Fruit fly (Drosophila melanogaster): ENCODE measurements around the gene CG43394.

CG43394 gene

DNA sequence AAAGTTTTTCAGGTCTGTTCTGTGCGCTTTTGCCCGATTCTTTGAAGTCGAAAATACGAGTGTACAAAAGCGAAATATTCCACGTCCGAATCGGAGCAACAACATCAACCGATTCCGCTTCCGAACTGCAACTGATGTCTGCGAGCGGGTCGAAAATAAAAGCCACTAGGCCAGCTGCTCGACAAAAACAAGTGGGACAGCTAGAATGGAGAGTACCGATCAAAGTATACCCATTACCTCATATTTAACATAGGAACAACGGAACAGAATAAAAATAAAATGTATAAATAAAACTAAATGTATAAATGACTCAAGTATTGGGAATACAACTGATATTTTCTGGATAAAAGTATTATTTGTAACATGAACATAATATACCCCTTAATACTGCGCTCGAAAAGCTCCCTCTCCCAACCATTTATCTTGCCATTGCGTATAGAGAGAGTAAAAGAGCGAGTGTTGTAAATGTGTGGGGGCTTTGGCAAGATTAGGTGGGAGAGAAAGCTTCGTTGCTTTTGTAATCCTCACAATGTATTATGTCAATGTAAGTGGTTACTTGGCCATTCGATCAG, 59.5 kb downstream of the CG43394 start, which contains the start of gene SLC5A11 (continued):
- TF ChIP-seq CG12391 (tag; optimal IDR thresholded peaks at IDR 0.05) = peak; percentile 98
- TF ChIP-seq grau (tag; optimal IDR thresholded peaks at IDR 0.05) = peak; percentile 92
- peak; percentile 97 for TF ChIP-seq ERR (GFP tag; optimal IDR thresholded peaks at IDR 0.05)
- peak; percentile 94 for TF ChIP-seq klu (GFP tag; IDR thresholded peaks at IDR 0.05)
- TF ChIP-seq bsh (GFP tag; optimal IDR thresholded peaks at IDR 0.05) = peak; percentile 95 to 100
- peak; percentile 87 for TF ChIP-seq Chrac-16 (GFP tag; optimal IDR thresholded peaks at IDR 0.05)
- TF ChIP-seq CG10431 (GFP tag; optimal IDR thresholded peaks at IDR 0.05) = peak; percentile 67
- TF ChIP-seq Antp (GFP tag; optimal IDR thresholded peaks at IDR 0.05) = peak; percentile 64
- peak; percentile 94; the same call in 1 of the 2 replicates for TF ChIP-seq CG31441 (GFP tag; IDR thresholded peaks at IDR 0.05)
- TF ChIP-seq amos (GFP tag; IDR thresholded peaks at IDR 0.05; ENCODE audit: partially characterized antibody) = no peak; the same call in 1 of the 2 replicates
- peak; percentile 82 for TF ChIP-seq CG8359 (GFP tag; optimal IDR thresholded peaks at IDR 0.05; ENCODE audit: borderline replicate concordance)
- peak; percentile 82 for TF ChIP-seq kay (GFP tag; optimal IDR thresholded peaks at IDR 0.05)
- TF ChIP-seq tap (tag; optimal IDR thresholded peaks at IDR 0.05) = peak; percentile 95
- peak; percentile 80 for TF ChIP-seq Neu2 (GFP tag; optimal IDR thresholded peaks at IDR 0.05; ENCODE audit: borderline replicate concordance)
- peak; percentile 95 for TF ChIP-seq ase (GFP tag; IDR thresholded peaks at IDR 0.05)
- TF ChIP-seq slp2 (GFP tag; optimal IDR thresholded peaks at IDR 0.05) = peak; percentile 61
- TF ChIP-seq CG18476 (GFP tag; optimal IDR thresholded peaks at IDR 0.05) = peak; percentile 99
- peak; percentile 96 for TF ChIP-seq trh (GFP tag; optimal IDR thresholded peaks at IDR 0.05)
- TF ChIP-seq YL-1 (GFP tag; optimal IDR thresholded peaks at IDR 0.05) = peak; percentile 98
- peak; percentile 89 for TF ChIP-seq sqz (GFP tag; optimal IDR thresholded peaks at IDR 0.05)
- TF ChIP-seq zfh1 (GFP tag; IDR thresholded peaks at IDR 0.05) = peak; percentile 94
- peak; percentile 45 for TF ChIP-seq bigmax (GFP tag; optimal IDR thresholded peaks at IDR 0.05)
- peak; percentile 63; the same call in 1 of the 2 replicates for TF ChIP-seq MBD-R2 (GFP tag; IDR thresholded peaks at IDR 0.05)
- TF ChIP-seq toy (GFP tag; IDR thresholded peaks at IDR 0.05) = peak; percentile 94
- TF ChIP-seq gsb-n (tag; optimal IDR thresholded peaks at IDR 0.05) = peak; percentile 78
- peak; percentile 61 for TF ChIP-seq Elba2 (GFP tag; optimal IDR thresholded peaks at IDR 0.05)
- TF ChIP-seq stc (GFP tag; IDR thresholded peaks at IDR 0.05) = peak; percentile 98
- peak; percentile 96 for TF ChIP-seq gcm (GFP tag; optimal IDR thresholded peaks at IDR 0.05)
- TF ChIP-seq luna (GFP tag; optimal IDR thresholded peaks at IDR 0.05) = peak; percentile 14
- TF ChIP-seq ftz-f1 (GFP tag; optimal IDR thresholded peaks at IDR 0.05) = no peak
- TF ChIP-seq gro (GFP tag; optimal IDR thresholded peaks at IDR 0.05) = peak; percentile 99
- TF ChIP-seq CG2116 (GFP tag; optimal IDR thresholded peaks at IDR 0.05) = peak; percentile 62
- peak; percentile 78 for TF ChIP-seq pnt (GFP tag; optimal IDR thresholded peaks at IDR 0.05)
- TF ChIP-seq dati (GFP tag; IDR thresholded peaks at IDR 0.05) = peak; percentile 81
- TF ChIP-seq sr (GFP tag; IDR thresholded peaks at IDR 0.05) = peak; percentile 93
- TF ChIP-seq CG7963 (GFP tag; IDR thresholded peaks at IDR 0.05; ENCODE audit: partially characterized antibody) = no peak
- TF ChIP-seq CG33557 (GFP tag; optimal IDR thresholded peaks at IDR 0.05) = peak; percentile 58
- peak; percentile 94 for TF ChIP-seq CG14667 (GFP tag; IDR thresholded peaks at IDR 0.05)
- TF ChIP-seq CG12744 (GFP tag; optimal IDR thresholded peaks at IDR 0.05) = peak; percentile 47
- peak; percentile 96 for TF ChIP-seq Hr3 (GFP tag; optimal IDR thresholded peaks at IDR 0.05)
- peak; percentile 84 for TF ChIP-seq CG18011 (GFP tag; optimal IDR thresholded peaks at IDR 0.05)
- peak; percentile 92 for TF ChIP-seq GATAe (GFP tag; conservative IDR thresholded peaks at IDR 0.05)
- TF ChIP-seq CG4404 (GFP tag; IDR thresholded peaks at IDR 0.05) = peak; percentile 85
- TF ChIP-seq CG15073 (GFP tag; optimal IDR thresholded peaks at IDR 0.05) = peak; percentile 83
- peak; percentile 98 for TF ChIP-seq Hmx (GFP tag; optimal IDR thresholded peaks at IDR 0.05)
- TF ChIP-seq dmrt99B (tag; optimal IDR thresholded peaks at IDR 0.05) = peak; percentile 100
- peak; percentile 100 for TF ChIP-seq slbo (GFP tag; IDR thresholded peaks at IDR 0.05)
- peak; percentile 99 for TF ChIP-seq CG15601 (tag; optimal IDR thresholded peaks at IDR 0.05)
- TF ChIP-seq CG14441 (GFP tag; IDR thresholded peaks at IDR 0.05) = peak; percentile 97
- peak; percentile 70 for TF ChIP-seq dm (GFP tag; optimal IDR thresholded peaks at IDR 0.05)

All from whole organism, embryonic.